Fruit fly (Drosophila melanogaster) whole organism, embryonic: Measurements from ENCODE around the gene unc-119.

Experiments used
- ATbp ChIP-seq: fragments of 200-800 bp; sonication (Bioruptor generic); optimal IDR thresholded peaks from 2 replicates; lab custom pipeline; 2017; ENCODE audit warnings: missing biosample characterization, mild to moderate bottlenecking, missing genetic modification characterization, missing genetic modification reagents
- Ada2b ChIP-seq: fragments of 200-800 bp; sonication (Bioruptor generic); IDR thresholded peaks from 2 replicates; pipeline ENCODE4 v1.3.6; 2022; ENCODE audit warnings: missing biosample characterization, missing genetic modification characterization
- Adf1 ChIP-seq: fragments of 200-800 bp; sonication (Bioruptor generic); IDR thresholded peaks from 2 replicates; pipeline ENCODE4 v1.3.6; 2022; ENCODE audit warnings: missing biosample characterization, missing genetic modification characterization
- Atf-2 ChIP-seq: fragments of 200-800 bp; sonication (Bioruptor generic); optimal IDR thresholded peaks from 2 replicates; lab custom pipeline; 2016; ENCODE audit warnings: missing biosample characterization, missing genetic modification characterization
- Awh ChIP-seq: fragments of 200-800 bp; sonication (Bioruptor generic); IDR thresholded peaks from 2 replicates; pipeline ENCODE4, ENCODE4 v1.3.6; 2022; ENCODE audit warnings: missing biosample characterization, missing genetic modification characterization
- CG11093 ChIP-seq: fragments of 200-800 bp; sonication (Bioruptor generic); IDR thresholded peaks from 3 replicates; pipeline ENCODE4 v1.3.6; 2022; ENCODE audit warnings: missing biosample characterization, missing genetic modification characterization
- CG11695 ChIP-seq: fragments of 200-800 bp; sonication (Bioruptor generic); IDR thresholded peaks from 3 replicates; pipeline ENCODE4 v1.3.6; 2022; ENCODE audit warnings: missing biosample characterization, missing genetic modification characterization
- CG15073 ChIP-seq: fragments of 200-800 bp; sonication (Bioruptor generic); optimal IDR thresholded peaks from 2 replicates; lab custom pipeline; 2016; ENCODE audit warnings: missing biosample characterization, missing genetic modification characterization
- CG1603 ChIP-seq: fragments of 200-800 bp; sonication (Bioruptor generic); optimal IDR thresholded peaks from 2 replicates; lab custom pipeline; 2019; ENCODE audit warnings: missing biosample characterization, mild to moderate bottlenecking, missing genetic modification characterization, moderate library complexity
- CG16815 ChIP-seq: fragments of 200-800 bp; sonication (Bioruptor generic); optimal IDR thresholded peaks from 3 replicates; lab custom pipeline; 2017; ENCODE audit warnings: missing biosample characterization, mild to moderate bottlenecking, missing genetic modification characterization
- CG17361 ChIP-seq: fragments of 200-800 bp; sonication (Bioruptor generic); IDR thresholded peaks from 3 replicates; pipeline ENCODE4 v1.3.6; 2022; ENCODE audit warnings: missing biosample characterization, missing genetic modification characterization
- CG2202 ChIP-seq: fragments of 200-800 bp; sonication (Bioruptor generic); optimal IDR thresholded peaks from 2 replicates; lab custom pipeline; 2018; ENCODE audit warnings: missing biosample characterization, mild to moderate bottlenecking, missing genetic modification characterization
- CG30403 ChIP-seq: fragments of 200-800 bp; sonication (Bioruptor generic); optimal IDR thresholded peaks from 3 replicates; lab custom pipeline; 2016; ENCODE audit warnings: missing biosample characterization, missing genetic modification characterization
- CG32772 ChIP-seq: fragments of 200-800 bp; sonication (Bioruptor generic); IDR thresholded peaks from 2 replicates; pipeline ENCODE4 v1.3.6; 2022; ENCODE audit warnings: missing biosample characterization, missing genetic modification characterization
- CG3847 ChIP-seq: fragments of 200-800 bp; sonication (Bioruptor generic); IDR thresholded peaks from 2 replicates; pipeline ENCODE4 v1.3.6; 2022; ENCODE audit warnings: missing biosample characterization, missing genetic modification characterization
- CoRest ChIP-seq: fragments of 200-800 bp; sonication (Bioruptor generic); optimal IDR thresholded peaks from 3 replicates; lab custom pipeline; 2018; ENCODE audit warnings: missing biosample characterization, mild to moderate bottlenecking, missing genetic modification characterization, moderate library complexity
- Dad ChIP-seq: fragments of 200-800 bp; sonication (Bioruptor generic); optimal IDR thresholded peaks from 3 replicates; lab custom pipeline; 2016; ENCODE audit warnings: missing biosample characterization, missing genetic modification characterization
- Dek ChIP-seq: fragments of 200-800 bp; sonication (Bioruptor generic); optimal IDR thresholded peaks from 3 replicates; lab custom pipeline; 2019; ENCODE audit warnings: missing biosample characterization, mild to moderate bottlenecking, missing genetic modification characterization, moderate library complexity
- Eip74EF ChIP-seq, 2 experiments: fragments of 200-800 bp in 1 of 2; fragments of >200 bp in 1 of 2; sonication (Bioruptor generic) in 1 of 2; optimal IDR thresholded peaks; 2 replicates each; lab custom pipeline; 2017 to 2019; ENCODE audit warnings: missing biosample characterization in 2 of 2, missing genetic modification characterization in 2 of 2, mild to moderate bottlenecking in 1 of 2, moderate library complexity in 1 of 2
- Elba2 ChIP-seq: fragments of 200-800 bp; sonication (Bioruptor generic); optimal IDR thresholded peaks from 3 replicates; lab custom pipeline; 2016; ENCODE audit warnings: missing biosample characterization, missing genetic modification characterization
- Fer1 ChIP-seq: fragments of 200-800 bp; sonication (Bioruptor generic); optimal IDR thresholded peaks from 2 replicates; lab custom pipeline; 2017; ENCODE audit warnings: missing biosample characterization, mild to moderate bottlenecking, missing genetic modification characterization
- HHEX ChIP-seq: fragments of 200-800 bp; sonication (Bioruptor generic); optimal IDR thresholded peaks from 3 replicates; lab custom pipeline; 2017; ENCODE audit warnings: missing biosample characterization, mild to moderate bottlenecking, missing genetic modification characterization, missing genetic modification reagents
- Hr39 ChIP-seq: fragments of >200 bp; optimal IDR thresholded peaks from 2 replicates; lab custom pipeline; 2017
- Mad ChIP-seq: fragments of 200-800 bp; sonication (Bioruptor generic); optimal IDR thresholded peaks from 2 replicates; lab custom pipeline; 2016; ENCODE audit warnings: missing biosample characterization, missing genetic modification characterization
- Ptx1 ChIP-seq: fragments of 200-800 bp; sonication (Bioruptor generic); IDR thresholded peaks from 2 replicates; pipeline ENCODE4 v1.3.6; 2022; ENCODE audit warnings: missing biosample characterization, missing genetic modification characterization
- Scr ChIP-seq: fragments of 200-800 bp; sonication (Bioruptor generic); IDR thresholded peaks from 2 replicates; pipeline ENCODE4 v1.3.6; 2022; ENCODE audit warnings: missing biosample characterization, missing genetic modification characterization; ENCODE audit not compliant: partially characterized antibody
- Trl ChIP-seq, 3 experiments: fragments of >200 bp in 2 of 3; fragments of 200-800 bp in 1 of 3; sonication (Bioruptor generic) in 1 of 3; optimal IDR thresholded peaks; 2 replicates in 1 of 3; 3 replicates in 2 of 3; lab custom pipeline; 2016 to 2017; ENCODE audit warnings: missing biosample characterization in 1 of 3, missing genetic modification characterization in 1 of 3
- Vsx1 ChIP-seq: fragments of 200-800 bp; sonication (Bioruptor generic); optimal IDR thresholded peaks from 2 replicates; lab custom pipeline; 2017; ENCODE audit warnings: missing biosample characterization, mild to moderate bottlenecking, missing genetic modification characterization, missing genetic modification reagents
- Xbp1 ChIP-seq: fragments of 200-800 bp; sonication (Bioruptor generic); optimal IDR thresholded peaks from 3 replicates; lab custom pipeline; 2016; ENCODE audit warnings: missing biosample characterization, mild to moderate bottlenecking, missing genetic modification characterization
- cg ChIP-seq: fragments of 200-800 bp; sonication (Bioruptor generic); optimal IDR thresholded peaks from 3 replicates; lab custom pipeline; 2019; ENCODE audit warnings: missing biosample characterization, mild to moderate bottlenecking, missing genetic modification characterization, moderate library complexity
- croc ChIP-seq: fragments of 200-800 bp; sonication (Bioruptor generic); conservative IDR thresholded peaks from 3 replicates; pipeline ENCODE4 v1.3.6; 2022; ENCODE audit warnings: missing biosample characterization, missing genetic modification characterization
- dimm ChIP-seq: fragments of 200-800 bp; sonication (Bioruptor generic); IDR thresholded peaks from 2 replicates; pipeline ENCODE4 v1.3.6; 2022; ENCODE audit warnings: missing biosample characterization, missing genetic modification characterization
- dm ChIP-seq: fragments of 200-800 bp; sonication (Bioruptor generic); optimal IDR thresholded peaks from 3 replicates; lab custom pipeline; 2016; ENCODE audit warnings: missing biosample characterization, missing genetic modification characterization
- dpn ChIP-seq, 2 experiments: fragments of 200-800 bp; sonication (Bioruptor generic); optimal IDR thresholded peaks; 3 replicates each; lab custom pipeline; 2016; ENCODE audit warnings: missing biosample characterization in 2 of 2, missing genetic modification characterization in 2 of 2
- ewg ChIP-seq: fragments of 200-800 bp; sonication (Bioruptor generic); optimal IDR thresholded peaks from 3 replicates; lab custom pipeline; 2017; ENCODE audit warnings: mild to moderate bottlenecking, missing biosample characterization, missing genetic modification reagents, missing genetic modification characterization
- eyg ChIP-seq: fragments of 200-800 bp; sonication (Bioruptor generic); optimal IDR thresholded peaks from 3 replicates; lab custom pipeline; 2016; ENCODE audit warnings: missing biosample characterization, missing genetic modification characterization
- gce ChIP-seq: fragments of 200-800 bp; sonication (Bioruptor generic); IDR thresholded peaks from 3 replicates; pipeline ENCODE4 v1.3.6; 2022; ENCODE audit warnings: missing biosample characterization, missing genetic modification characterization
- grau ChIP-seq: fragments of 200-800 bp; optimal IDR thresholded peaks from 3 replicates; lab custom pipeline; 2019; ENCODE audit warnings: missing biosample characterization, mild to moderate bottlenecking, missing genetic modification characterization, moderate library complexity
- grn ChIP-seq: fragments of 200-800 bp; sonication (Bioruptor generic); optimal IDR thresholded peaks from 3 replicates; lab custom pipeline; 2017; ENCODE audit warnings: missing biosample characterization, missing genetic modification characterization
- kni ChIP-seq: fragments of 200-800 bp; sonication (Bioruptor generic); optimal IDR thresholded peaks from 3 replicates; lab custom pipeline; 2017; ENCODE audit warnings: mild to moderate bottlenecking, missing biosample characterization, missing genetic modification reagents, missing genetic modification characterization
- lilli ChIP-seq: fragments of 200-800 bp; sonication (Bioruptor generic); optimal IDR thresholded peaks from 3 replicates; lab custom pipeline; 2016; ENCODE audit warnings: missing biosample characterization, missing genetic modification characterization
- lov ChIP-seq, 2 experiments: fragments of 200-800 bp in 1 of 2; fragments of >200 bp in 1 of 2; sonication (Bioruptor generic) in 1 of 2; IDR thresholded peaks in 1 of 2; optimal IDR thresholded peaks in 1 of 2; 2 replicates in 1 of 2; 3 replicates in 1 of 2; pipeline versions ENCODE4 v1.3.6 to Lab custom; 2017 to 2022; ENCODE audit warnings: missing biosample characterization in 1 of 2, missing genetic modification characterization in 1 of 2
- org-1 ChIP-seq: fragments of 200-800 bp; sonication (Bioruptor generic); optimal IDR thresholded peaks from 2 replicates; lab custom pipeline; 2017; ENCODE audit warnings: missing biosample characterization, missing genetic modification characterization
- pan ChIP-seq, 4 experiments: fragments of >200 bp in 3 of 4; fragments of 200-800 bp in 1 of 4; sonication (Bioruptor generic) in 1 of 4; optimal IDR thresholded peaks in 3 of 4; IDR thresholded peaks in 1 of 4; 2 replicates each; pipeline versions ENCODE4 v1.3.6 to Lab custom; 2017 to 2022; ENCODE audit warnings: missing biosample characterization in 2 of 4, missing genetic modification characterization in 2 of 4, mixed read lengths in 1 of 4
- seq ChIP-seq: fragments of 200-800 bp; sonication (Bioruptor generic); IDR thresholded peaks from 2 replicates; pipeline ENCODE4 v1.3.6; 2022; ENCODE audit warnings: missing biosample characterization, missing genetic modification characterization
- zfh1 ChIP-seq: fragments of 200-800 bp; sonication (Bioruptor generic); IDR thresholded peaks from 3 replicates; pipeline ENCODE4 v1.3.6; 2022; ENCODE audit warnings: missing biosample characterization, missing genetic modification characterization

Gene unc-119

dm6 chrX:7300356-7300721 is 9.2 kb upstream of the unc-119 start (continued):
- peak; percentile 30; the same call in 1 of the 2 replicates for TF ChIP-seq Ptx1
- peak; percentile 4 for TF ChIP-seq CoRest (tag; lab: Kevin White, UChicago)
- no peak for TF ChIP-seq eyg (GFP tag; lab: Kevin White, UChicago)
- TF ChIP-seq Dad (GFP tag; lab: Kevin White, UChicago), result no peak
- TF ChIP-seq kni (GFP tag; lab: Kevin White, UChicago), result no peak
- TF ChIP-seq grn, result no peak
- peak; percentile 5 for TF ChIP-seq grau (tag; lab: Kevin White, UChicago)
- 0 out of 3 replicates have a peak, but pooled peaks have one; percentile 17 for TF ChIP-seq gce (GFP tag; lab: Robert Waterston, UW)
- peak; percentile 91 for TF ChIP-seq Vsx1 (GFP tag; lab: Kevin White, UChicago)
- TF ChIP-seq dimm (GFP tag; lab: Robert Waterston, UW), result no peak
- TF ChIP-seq Fer1, result no peak
- no peak for TF ChIP-seq CG11093 (GFP tag; lab: Robert Waterston, UW)
- TF ChIP-seq zfh1, result 0 out of 3 replicates have a peak, but pooled peaks have one; percentile 29
- TF ChIP-seq CG16815 (GFP tag; lab: Kevin White, UChicago), result no peak
- no peak for TF ChIP-seq org-1 (GFP tag; lab: Kevin White, UChicago)
- TF ChIP-seq pan (optimal IDR thresholded peaks at IDR 0.05; lab: Kevin White, UChicago), result no peak
- no peak for TF ChIP-seq pan (GFP tag; optimal IDR thresholded peaks at IDR 0.05 in 1 of 2, IDR thresholded peaks at IDR 0.05 in 1 of 2)

- TF ChIP-seq Ada2b (GFP tag; lab: Robert Waterston, UW), result peak; percentile 20; the same call in 1 of the 2 replicates
- TF ChIP-seq Elba2 (GFP tag; lab: Kevin White, UChicago), result no peak
- no peak for TF ChIP-seq CG2202
- peak; percentile 35 for TF ChIP-seq Xbp1 (GFP tag; lab: Kevin White, UChicago)
- TF ChIP-seq CG3847 (GFP tag; lab: Robert Waterston, UW), result 0 out of 2 replicates have a peak, but pooled peaks have one; percentile 27
- TF ChIP-seq dm (GFP tag; lab: Kevin White, UChicago), result no peak
- TF ChIP-seq Mad (GFP tag; lab: Kevin White, UChicago), result peak; percentile 2
- TF ChIP-seq seq (GFP tag; lab: Robert Waterston, UW), result peak; percentile 45; the same call in 1 of the 2 replicates
- no peak for TF ChIP-seq Hr39 (lab: Kevin White, UChicago)
- peak; percentile 41 for TF ChIP-seq lilli (GFP tag; lab: Kevin White, UChicago)
- TF ChIP-seq Awh (GFP tag; lab: Robert Waterston, UW), result no peak
- no peak for TF ChIP-seq lov (optimal IDR thresholded peaks at IDR 0.05; lab: Kevin White, UChicago)
- peak; percentile 18; the same call in 1 of the 3 replicates for TF ChIP-seq lov (GFP tag; IDR thresholded peaks at IDR 0.05; lab: Robert Waterston, UW)
- peak; percentile 36 for TF ChIP-seq ewg (GFP tag; lab: Kevin White, UChicago)
- TF ChIP-seq Dek (tag; lab: Kevin White, UChicago), result peak; percentile 31
- peak; percentile 87 for TF ChIP-seq Adf1 (GFP tag; lab: Robert Waterston, UW)
- peak; percentile 27 to 33 for TF ChIP-seq dpn (GFP tag; optimal IDR thresholded peaks at IDR 0.05; lab: Kevin White, UChicago)
- TF ChIP-seq CG17361 (GFP tag; lab: Robert Waterston, UW), result peak; percentile 47; the same call in 2 of the 3 replicates
- TF ChIP-seq Scr (GFP tag; lab: Robert Waterston, UW), result no peak
- peak; percentile 92 for TF ChIP-seq cg (GFP tag; lab: Kevin White, UChicago)
- TF ChIP-seq Atf-2 (GFP tag; lab: Kevin White, UChicago), result peak; percentile 16
- TF ChIP-seq Trl (optimal IDR thresholded peaks at IDR 0.05; lab: Kevin White, UChicago), result peak; percentile 70 to 93
- no peak for TF ChIP-seq Trl (GFP tag; optimal IDR thresholded peaks at IDR 0.05; lab: Kevin White, UChicago)
- TF ChIP-seq CG1603, result peak; percentile 20
- TF ChIP-seq HHEX, result peak; percentile 22
- TF ChIP-seq CG32772 (GFP tag; lab: Robert Waterston, UW), result no peak
- TF ChIP-seq ATbp (GFP tag; lab: Kevin White, UChicago), result peak; percentile 12
- peak in 1 of 2 experiments; percentile 19 for TF ChIP-seq Eip74EF (GFP tag; optimal IDR thresholded peaks at IDR 0.05; lab: Kevin White, UChicago)
- peak; percentile 65 for TF ChIP-seq CG30403 (GFP tag; lab: Kevin White, UChicago)
- TF ChIP-seq CG11695 (GFP tag; lab: Robert Waterston, UW), result peak; percentile 60; the same call in 1 of the 3 replicates
- TF ChIP-seq Ptx1, result peak; percentile 67
- peak; percentile 1 for TF ChIP-seq CG15073 (GFP tag; lab: Kevin White, UChicago)
- 0 out of 3 replicates have a peak, but pooled peaks have one; percentile 19 for TF ChIP-seq croc (GFP tag; lab: Robert Waterston, UW)
Measured at dm6 chrX:7299399-7300355, 8.6 kb upstream of the unc-119 start.
